Worm (Caenorhabditis elegans) whole organism, L1 larva: Measurements from ENCODE around the gene T28B11.1.
A peak's percentile ranks its signal among the peaks of the same experiment; 100 is the strongest.

ENCODE experiments used
- C16A3.4 ChIP-seq: fragments of 150-350 bp; optimal IDR thresholded peaks from 2 replicates; lab custom pipeline; 2014; ENCODE audit warnings: missing biosample characterization, missing genetic modification characterization
- C34B4.2 ChIP-seq: sonication (generic microtip); optimal IDR thresholded peaks from 2 replicates; lab custom pipeline; 2017; ENCODE audit warnings: mild to moderate bottlenecking, missing genetic modification characterization, missing compliant biosample characterization
- F16B12.6 ChIP-seq: fragments of 150-350 bp; optimal IDR thresholded peaks from 2 replicates; lab custom pipeline; 2014; ENCODE audit warnings: missing biosample characterization, missing genetic modification characterization
- aha-1 ChIP-seq: fragments of 150-350 bp; optimal IDR thresholded peaks from 2 replicates; lab custom pipeline; 2014; ENCODE audit warnings: missing biosample characterization, missing genetic modification characterization
- alr-1 ChIP-seq: fragments of 200-800 bp; sonication (Bioruptor generic); optimal IDR thresholded peaks from 2 replicates; lab custom pipeline; 2018; ENCODE audit warnings: borderline replicate concordance, mild to moderate bottlenecking, missing genetic modification characterization, missing compliant biosample characterization
- ama-1 ChIP-seq: fragments of 150-350 bp; optimal IDR thresholded peaks from 2 replicates; lab custom pipeline; 2014
- blmp-1 ChIP-seq: fragments of 150-350 bp; optimal IDR thresholded peaks from 2 replicates; lab custom pipeline; 2014; ENCODE audit warnings: missing biosample characterization, missing genetic modification characterization
- ceh-63 ChIP-seq: fragments of 200-800 bp; sonication (Bioruptor generic); optimal IDR thresholded peaks from 2 replicates; lab custom pipeline; 2018; ENCODE audit warnings: mild to moderate bottlenecking, missing genetic modification characterization, missing compliant biosample characterization
- ceh-90 ChIP-seq: sonication (generic microtip); optimal IDR thresholded peaks from 2 replicates; lab custom pipeline; 2016; ENCODE audit warnings: missing genetic modification characterization, missing compliant biosample characterization
- ces-1 ChIP-seq: fragments of 150-350 bp; optimal IDR thresholded peaks from 2 replicates; lab custom pipeline; 2014; ENCODE audit warnings: missing biosample characterization, missing genetic modification reagents, missing genetic modification characterization
- efl-3 ChIP-seq: fragments of 200-800 bp; sonication (Bioruptor generic); optimal IDR thresholded peaks from 2 replicates; lab custom pipeline; 2018; ENCODE audit warnings: mild to moderate bottlenecking, missing genetic modification characterization, missing compliant biosample characterization
- elt-2 ChIP-seq: sonication (generic microtip); optimal IDR thresholded peaks from 2 replicates; lab custom pipeline; 2016; ENCODE audit warnings: missing genetic modification characterization, mild to moderate bottlenecking, inconsistent platforms, missing compliant biosample characterization, missing genetic modification reagents
- elt-3 ChIP-seq, 6 experiments: fragments of 150-350 bp in 1 of 6; sonication (generic microtip); optimal IDR thresholded peaks; 2 replicates each; lab custom pipeline; 2017 to 2018; ENCODE audit warnings: missing biosample characterization in 6 of 6, missing genetic modification characterization in 6 of 6, inconsistent platforms in 1 of 6
- fkh-10 ChIP-seq: sonication (generic microtip); optimal IDR thresholded peaks from 2 replicates; lab custom pipeline; 2017; ENCODE audit warnings: missing biosample characterization, missing genetic modification reagents, missing genetic modification characterization
- fkh-8 ChIP-seq: sonication (generic microtip); optimal IDR thresholded peaks from 2 replicates; lab custom pipeline; 2016; ENCODE audit warnings: mild to moderate bottlenecking, missing genetic modification characterization, missing compliant biosample characterization
- hlh-17 ChIP-seq: fragments of 200-800 bp; sonication (Bioruptor generic); optimal IDR thresholded peaks from 2 replicates; lab custom pipeline; 2018; ENCODE audit warnings: missing genetic modification characterization, mild to moderate bottlenecking, missing compliant biosample characterization, moderate library complexity, borderline replicate concordance
- hlh-4 ChIP-seq: sonication (generic microtip); optimal IDR thresholded peaks from 2 replicates; lab custom pipeline; 2016; ENCODE audit warnings: mild to moderate bottlenecking, missing genetic modification characterization, missing compliant biosample characterization
- hpl-2 ChIP-seq: fragments of 150-350 bp; optimal IDR thresholded peaks from 2 replicates; lab custom pipeline; 2014; ENCODE audit warnings: missing biosample characterization, missing genetic modification reagents, missing genetic modification characterization
- jun-1 ChIP-seq: fragments of 150-350 bp; optimal IDR thresholded peaks from 2 replicates; lab custom pipeline; 2014; ENCODE audit warnings: missing biosample characterization, missing genetic modification reagents, missing genetic modification characterization
- lin-13 ChIP-seq: fragments of 150-350 bp; optimal IDR thresholded peaks from 2 replicates; lab custom pipeline; 2014; ENCODE audit warnings: missing biosample characterization, missing genetic modification reagents, missing genetic modification characterization
- lin-14 ChIP-seq: fragments of 200-800 bp; sonication (Bioruptor generic); optimal IDR thresholded peaks from 2 replicates; lab custom pipeline; 2018; ENCODE audit warnings: mild to moderate bottlenecking, missing genetic modification characterization, moderate library complexity, missing compliant biosample characterization
- lin-15B ChIP-seq: fragments of 150-350 bp; sonication (generic microtip); optimal IDR thresholded peaks from 3 replicates; lab custom pipeline; 2014; ENCODE audit warnings: missing biosample characterization, missing genetic modification characterization
- lin-35 ChIP-seq, 2 experiments: fragments of 150-350 bp; optimal IDR thresholded peaks; 2 replicates each; lab custom pipeline; 2014; ENCODE audit warnings: missing biosample characterization in 2 of 2, missing genetic modification characterization in 2 of 2, missing genetic modification reagents in 2 of 2
- lin-39 ChIP-seq: fragments of 150-350 bp; optimal IDR thresholded peaks from 2 replicates; lab custom pipeline; 2014; ENCODE audit warnings: missing biosample characterization, missing genetic modification reagents, missing genetic modification characterization
- lir-3 ChIP-seq: sonication (generic microtip); optimal IDR thresholded peaks from 2 replicates; lab custom pipeline; 2016; ENCODE audit warnings: mild to moderate bottlenecking, missing genetic modification characterization, moderate library complexity, missing compliant biosample characterization; ENCODE audit not compliant: poor library complexity
- mab-9 ChIP-seq: fragments of 200-800 bp; sonication (Bioruptor generic); IDR thresholded peaks from 2 replicates; pipeline ENCODE4 v1.3.6; 2022; ENCODE audit warnings: missing genetic modification reagents, missing genetic modification characterization, missing compliant biosample characterization
- mdl-1 ChIP-seq, 2 experiments: fragments of 150-350 bp; optimal IDR thresholded peaks; 2 replicates each; lab custom pipeline; 2014 to 2017; ENCODE audit warnings: missing biosample characterization in 2 of 2, missing genetic modification characterization in 2 of 2, inconsistent platforms in 1 of 2
- nhr-11 ChIP-seq: fragments of 150-350 bp; optimal IDR thresholded peaks from 2 replicates; lab custom pipeline; 2014; ENCODE audit warnings: missing biosample characterization, missing genetic modification characterization
- nhr-19 ChIP-seq: fragments of 200-800 bp; sonication (Bioruptor generic); conservative IDR thresholded peaks from 2 replicates; pipeline ENCODE4 v1.3.6; 2022; ENCODE audit warnings: missing genetic modification characterization, missing compliant biosample characterization
- nhr-237 ChIP-seq: fragments of 150-350 bp; optimal IDR thresholded peaks from 2 replicates; lab custom pipeline; 2014; ENCODE audit warnings: missing biosample characterization, missing genetic modification characterization
- nhr-71 ChIP-seq: sonication (generic microtip); optimal IDR thresholded peaks from 2 replicates; lab custom pipeline; 2016; ENCODE audit warnings: mild to moderate bottlenecking, missing genetic modification characterization, moderate library complexity, missing compliant biosample characterization
- nhr-76 ChIP-seq: sonication (generic microtip); optimal IDR thresholded peaks from 2 replicates; lab custom pipeline; 2017; ENCODE audit warnings: missing biosample characterization, missing genetic modification characterization
- nhr-77 ChIP-seq: fragments of 150-350 bp; optimal IDR thresholded peaks from 2 replicates; lab custom pipeline; 2014; ENCODE audit warnings: missing biosample characterization, missing genetic modification characterization
- nhr-84 ChIP-seq: sonication (generic microtip); optimal IDR thresholded peaks from 2 replicates; lab custom pipeline; 2017; ENCODE audit warnings: missing biosample characterization, missing genetic modification characterization
- nhr-85 ChIP-seq: sonication (generic microtip); peaks from one replicate; lab custom pipeline; 2016; ENCODE audit warnings: missing genetic modification characterization, inconsistent platforms, missing compliant biosample characterization
- nhr-90 ChIP-seq: sonication (generic microtip); optimal IDR thresholded peaks from 2 replicates; lab custom pipeline; 2016; ENCODE audit warnings: mild to moderate bottlenecking, missing genetic modification characterization, missing compliant biosample characterization; ENCODE audit not compliant: poor library complexity
- pag-3 ChIP-seq: sonication (generic microtip); optimal IDR thresholded peaks from 2 replicates; lab custom pipeline; 2017; ENCODE audit warnings: missing genetic modification characterization, mild to moderate bottlenecking, missing compliant biosample characterization, antibody characterized with exemption, borderline replicate concordance; ENCODE audit not compliant: insufficient read depth
- pax-3 ChIP-seq: fragments of 200-800 bp; sonication (Bioruptor generic); optimal IDR thresholded peaks from 2 replicates; lab custom pipeline; 2018; ENCODE audit warnings: mild to moderate bottlenecking, missing genetic modification characterization, moderate library complexity, missing compliant biosample characterization
- rnt-1 ChIP-seq: sonication (generic microtip); optimal IDR thresholded peaks from 2 replicates; lab custom pipeline; 2016; ENCODE audit warnings: mild to moderate bottlenecking, missing genetic modification characterization, moderate library complexity, missing compliant biosample characterization
- sox-4 ChIP-seq: sonication (generic microtip); optimal IDR thresholded peaks from 2 replicates; lab custom pipeline; 2016; ENCODE audit warnings: missing genetic modification characterization, missing compliant biosample characterization
- sptf-1 ChIP-seq: fragments of 150-350 bp; optimal IDR thresholded peaks from 2 replicates; lab custom pipeline; 2014; ENCODE audit warnings: missing biosample characterization, missing genetic modification characterization
- swsn-7 ChIP-seq: sonication (generic microtip); optimal IDR thresholded peaks from 2 replicates; lab custom pipeline; 2016; ENCODE audit warnings: missing genetic modification characterization, missing compliant biosample characterization
- tbx-2 ChIP-seq: sonication (generic microtip); optimal IDR thresholded peaks from 2 replicates; lab custom pipeline; 2016; ENCODE audit warnings: missing genetic modification characterization, missing compliant biosample characterization
- unc-98 ChIP-seq: fragments of 200-800 bp; sonication (Bioruptor generic); IDR thresholded peaks from 2 replicates; pipeline ENCODE4 v1.3.6; 2022; ENCODE audit warnings: missing genetic modification characterization, missing compliant biosample characterization
- vab-15 ChIP-seq: sonication (generic microtip); optimal IDR thresholded peaks from 2 replicates; lab custom pipeline; 2017; ENCODE audit warnings: missing genotype, mild to moderate bottlenecking, missing genetic modification characterization, missing compliant biosample characterization
- xbp-1 ChIP-seq: sonication (generic microtip); optimal IDR thresholded peaks from 2 replicates; lab custom pipeline; 2016; ENCODE audit warnings: missing genetic modification characterization, missing compliant biosample characterization
- zag-1 ChIP-seq: fragments of 150-350 bp; optimal IDR thresholded peaks from 2 replicates; lab custom pipeline; 2014; ENCODE audit warnings: missing biosample characterization, missing genetic modification characterization
- ztf-11 ChIP-seq, 2 experiments: sonication (generic microtip); optimal IDR thresholded peaks; 2 replicates each; lab custom pipeline; 2016 to 2017; ENCODE audit warnings: missing genetic modification characterization in 2 of 2, missing biosample characterization in 1 of 2, missing compliant biosample characterization in 1 of 2
- ztf-4 ChIP-seq: fragments of 150-350 bp; optimal IDR thresholded peaks from 2 replicates; lab custom pipeline; 2014; ENCODE audit warnings: missing biosample characterization, missing genetic modification characterization

The T28B11.1 gene

DNA sequence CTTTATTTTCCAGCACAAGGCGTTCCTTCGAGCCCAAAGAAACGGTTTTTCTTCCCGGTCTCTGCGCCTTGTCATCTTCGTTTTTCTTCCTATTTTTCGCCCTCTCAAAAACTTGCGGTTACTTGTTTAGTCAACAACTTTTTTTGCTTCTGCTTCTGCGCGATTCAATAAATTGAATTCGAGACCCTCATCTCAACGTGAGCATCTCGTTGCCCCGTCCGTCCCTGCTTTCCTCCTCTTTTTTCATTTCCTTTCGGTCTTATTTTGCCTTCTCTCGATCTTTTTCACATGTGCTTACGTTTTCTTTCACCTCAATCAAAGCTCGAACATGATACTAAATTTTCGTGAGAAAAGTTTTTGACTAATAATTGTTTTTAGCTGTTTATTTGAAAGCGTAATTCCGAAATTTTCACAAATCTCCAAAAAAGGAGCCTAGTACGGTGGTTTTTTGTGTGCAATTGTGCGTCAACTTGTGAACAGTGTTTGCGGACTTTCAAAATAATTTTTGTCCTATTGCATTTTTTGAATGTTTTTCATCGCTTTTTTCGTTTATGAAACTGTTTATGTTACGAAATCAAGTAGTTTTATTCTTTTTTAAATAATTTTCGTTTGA, 52.1 kb downstream of the T28B11.1 start (continued):
- TF ChIP-seq nhr-85 (tag; lab: Kevin White, UChicago) (no peak), ztf-4 (tag; lab: Kevin White, UChicago) (no peak), fkh-8 (tag; lab: Kevin White, UChicago) (no peak), ceh-90 (tag; lab: Kevin White, UChicago) (no peak), ztf-11 (tag; optimal IDR thresholded peaks at IDR 0.05; lab: Kevin White, UChicago) (no peak), hpl-2 (GFP tag; lab: Kevin White, UChicago) (no peak), zag-1 (tag; lab: Kevin White, UChicago) (no peak), jun-1 (tag; lab: Kevin White, UChicago) (no peak), unc-98 (GFP tag; lab: Robert Waterston, UW) (no peak), hlh-4 (tag; lab: Kevin White, UChicago) (no peak), vab-15 (no peak), alr-1 (tag; lab: Kevin White, UChicago) (no peak), aha-1 (tag; lab: Kevin White, UChicago) (no peak), hlh-17 (no peak), C16A3.4 (tag; lab: Kevin White, UChicago) (no peak), pag-3 (no peak), ama-1 (lab: Kevin White, UChicago) (no peak), nhr-84 (tag; lab: Kevin White, UChicago) (no peak), nhr-76 (tag; lab: Kevin White, UChicago) (no peak), nhr-90 (tag; lab: Kevin White, UChicago) (no peak), swsn-7 (tag; lab: Kevin White, UChicago) (no peak), sox-4 (no peak), lir-3 (tag; lab: Kevin White, UChicago) (no peak), elt-3 (tag; optimal IDR thresholded peaks at IDR 0.05; lab: Kevin White, UChicago) (no peak), elt-2 (no peak)

DNA sequence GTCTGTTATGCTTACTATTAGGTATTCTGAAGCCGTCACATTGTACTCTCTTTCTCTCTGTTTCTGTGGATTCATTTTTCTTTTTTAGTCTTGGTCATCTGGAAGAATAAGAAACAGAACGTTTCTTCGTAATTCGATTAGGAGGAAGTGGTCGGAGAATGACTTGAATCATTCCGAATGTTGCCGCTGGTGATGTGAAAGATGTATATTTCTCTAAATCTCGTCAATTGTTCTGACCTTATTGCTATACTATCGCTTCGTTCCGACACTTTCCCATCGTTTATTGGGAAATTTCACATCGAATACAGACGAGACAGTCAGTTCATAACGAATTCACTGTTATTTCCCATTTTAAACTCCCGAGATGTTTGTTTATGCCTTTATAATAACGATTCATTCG, 53.1 kb downstream of the T28B11.1 start:
- no peak for TF ChIP-seq C34B4.2 (tag; lab: Kevin White, UChicago)
- no peak for TF ChIP-seq fkh-10 (GFP tag; lab: Kevin White, UChicago)
- no peak for TF ChIP-seq aha-1 (tag; lab: Kevin White, UChicago)
- no peak for TF ChIP-seq lin-13 (GFP tag; lab: Kevin White, UChicago)
- TF ChIP-seq nhr-71 (tag; lab: Kevin White, UChicago), result no peak
- TF ChIP-seq nhr-11 (tag; lab: Kevin White, UChicago), result no peak
- no peak for TF ChIP-seq lin-39 (tag; lab: Kevin White, UChicago)
- no peak for TF ChIP-seq nhr-237 (tag; lab: Kevin White, UChicago)
- TF ChIP-seq lin-14, result peak; percentile 44
- no peak for TF ChIP-seq sptf-1 (tag; lab: Kevin White, UChicago)
- TF ChIP-seq blmp-1 (tag; lab: Kevin White, UChicago), result peak; percentile 73
- TF ChIP-seq, all 84 proteins: peak for 2

DNA sequence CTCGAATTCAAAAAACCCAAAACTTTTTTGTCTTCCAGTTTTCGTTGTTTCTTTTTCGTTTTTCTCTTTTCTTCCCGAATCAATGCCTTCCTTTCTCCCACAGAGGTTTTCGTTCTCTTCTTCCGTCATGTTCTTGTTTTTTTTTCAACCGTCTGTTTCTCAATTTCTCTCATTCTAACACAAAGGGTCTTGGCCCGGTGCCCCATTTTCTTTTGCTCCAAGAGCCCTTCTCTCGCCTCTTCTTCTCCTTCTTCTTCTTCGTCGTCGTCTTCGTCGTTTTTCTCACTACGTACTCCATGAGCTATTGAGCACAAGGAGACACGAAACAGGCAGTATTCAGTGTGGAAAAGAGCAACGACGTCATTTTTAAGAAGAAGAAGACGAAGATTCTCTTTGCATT, 54.8 kb downstream of the T28B11.1 start:
- TF ChIP-seq pax-3 (tag; lab: Kevin White, UChicago) (no peak), efl-3 (GFP tag; lab: Kevin White, UChicago) (no peak), lin-35 (GFP tag; optimal IDR thresholded peaks at IDR 0.05; lab: Kevin White, UChicago) (no peak), F16B12.6 (tag; lab: Kevin White, UChicago) (no peak), zag-1 (tag; lab: Kevin White, UChicago) (peak; percentile 3), nhr-19 (no peak), rnt-1 (peak; percentile 28), nhr-76 (tag; lab: Kevin White, UChicago) (no peak), ama-1 (lab: Kevin White, UChicago) (no peak), tbx-2 (tag; lab: Kevin White, UChicago) (no peak), lir-3 (tag; lab: Kevin White, UChicago) (no peak), lin-15B (tag; lab: Kevin White, UChicago) (no peak), nhr-77 (tag; lab: Kevin White, UChicago) (no peak), C34B4.2 (tag; lab: Kevin White, UChicago) (no peak), xbp-1 (peak; percentile 32), nhr-237 (tag; lab: Kevin White, UChicago) (no peak), ces-1 (GFP tag; lab: Kevin White, UChicago) (no peak), pag-3 (no peak), unc-98 (GFP tag; lab: Robert Waterston, UW) (no peak), mab-9 (GFP tag; lab: Robert Waterston, UW) (no peak), mdl-1 (tag; optimal IDR thresholded peaks at IDR 0.05; lab: Kevin White, UChicago) (no peak), ztf-4 (tag; lab: Kevin White, UChicago) (no peak), ceh-63 (GFP tag; lab: Kevin White, UChicago) (no peak)
